Worm (Caenorhabditis elegans) whole organism, mixed stage, embryonic: ENCODE results near the gene mrps-5.

Experiments
- M03D4.4 ChIP-seq: sonication (generic microtip); optimal IDR thresholded peaks from 2 replicates; lab custom pipeline; 2017; ENCODE audit warnings: mild to moderate bottlenecking, missing genetic modification characterization, missing compliant biosample characterization
- bed-3 ChIP-seq: fragments of 200-800 bp; sonication (Bioruptor generic); optimal IDR thresholded peaks from 3 replicates; lab custom pipeline; 2018; ENCODE audit warnings: mild to moderate bottlenecking, missing genetic modification characterization, moderate library complexity, missing compliant biosample characterization
- blmp-1 ChIP-seq: fragments of 150-350 bp; optimal IDR thresholded peaks from 2 replicates; lab custom pipeline; 2014; ENCODE audit warnings: missing biosample characterization, missing genetic modification characterization
- ceh-39 ChIP-seq: fragments of 150-350 bp; optimal IDR thresholded peaks from 2 replicates; lab custom pipeline; 2014; ENCODE audit warnings: missing biosample characterization, missing genetic modification characterization
- ceh-43 ChIP-seq: fragments of 200-800 bp; sonication (Bioruptor generic); optimal IDR thresholded peaks from 2 replicates; lab custom pipeline; 2018; ENCODE audit warnings: mild to moderate bottlenecking, missing genetic modification characterization, moderate library complexity, missing compliant biosample characterization
- ceh-83 ChIP-seq: fragments of 200-800 bp; sonication (Bioruptor generic); optimal IDR thresholded peaks from 2 replicates; lab custom pipeline; 2018; ENCODE audit warnings: mild to moderate bottlenecking, missing genetic modification characterization, missing compliant biosample characterization
- ces-1 ChIP-seq: fragments of 150-350 bp; optimal IDR thresholded peaks from 2 replicates; lab custom pipeline; 2014; ENCODE audit warnings: missing biosample characterization, missing genetic modification reagents, missing genetic modification characterization
- cnd-1 ChIP-seq: fragments of 200-800 bp; sonication (Bioruptor generic); optimal IDR thresholded peaks from 2 replicates; lab custom pipeline; 2018; ENCODE audit warnings: mild to moderate bottlenecking, missing genetic modification characterization, missing compliant biosample characterization
- drap-1 ChIP-seq: fragments of 200-800 bp; sonication (Bioruptor generic); optimal IDR thresholded peaks from 3 replicates; lab custom pipeline; 2018; ENCODE audit warnings: mild to moderate bottlenecking, missing genetic modification characterization, missing compliant biosample characterization
- elt-1 ChIP-seq: sonication (generic microtip); optimal IDR thresholded peaks from 2 replicates; lab custom pipeline; 2017; ENCODE audit warnings: missing genetic modification characterization, mild to moderate bottlenecking, missing compliant biosample characterization, antibody characterized with exemption, moderate library complexity, borderline replicate concordance; ENCODE audit not compliant: insufficient read depth
- elt-3 ChIP-seq: fragments of 150-350 bp; optimal IDR thresholded peaks from 2 replicates; lab custom pipeline; 2014; ENCODE audit warnings: missing biosample characterization, missing genetic modification characterization
- flh-1 ChIP-seq: fragments of 200-800 bp; sonication (Bioruptor generic); optimal IDR thresholded peaks from 2 replicates; lab custom pipeline; 2018; ENCODE audit warnings: mild to moderate bottlenecking, missing genetic modification characterization, moderate library complexity, missing compliant biosample characterization
- ham-2 ChIP-seq: fragments of 200-800 bp; sonication (Bioruptor generic); optimal IDR thresholded peaks from 2 replicates; lab custom pipeline; 2018; ENCODE audit warnings: mild to moderate bottlenecking, missing genetic modification characterization, missing compliant biosample characterization
- hlh-1 ChIP-seq: fragments of 150-350 bp; optimal IDR thresholded peaks from 2 replicates; lab custom pipeline; 2014; ENCODE audit warnings: missing biosample characterization, missing genetic modification reagents, missing genetic modification characterization
- lin-13 ChIP-seq: fragments of 150-350 bp; optimal IDR thresholded peaks from 2 replicates; lab custom pipeline; 2014; ENCODE audit warnings: missing biosample characterization, missing genetic modification characterization
- lin-32 ChIP-seq: fragments of 200-800 bp; sonication (Bioruptor generic); optimal IDR thresholded peaks from 2 replicates; lab custom pipeline; 2018; ENCODE audit warnings: mild to moderate bottlenecking, missing genetic modification characterization, missing compliant biosample characterization
- lsy-2 ChIP-seq: fragments of 150-350 bp; optimal IDR thresholded peaks from 2 replicates; lab custom pipeline; 2014; ENCODE audit warnings: missing biosample characterization, missing genetic modification characterization
- mab-5 ChIP-seq: fragments of 150-350 bp; optimal IDR thresholded peaks from 2 replicates; lab custom pipeline; 2014; ENCODE audit warnings: missing biosample characterization, missing genetic modification characterization
- mep-1 ChIP-seq: fragments of 150-350 bp; optimal IDR thresholded peaks from 2 replicates; lab custom pipeline; 2017; ENCODE audit warnings: missing biosample characterization, missing genetic modification reagents, missing genetic modification characterization, inconsistent platforms
- mls-2 ChIP-seq: sonication (generic microtip); optimal IDR thresholded peaks from 2 replicates; lab custom pipeline; 2016; ENCODE audit warnings: mild to moderate bottlenecking, missing genetic modification characterization, moderate library complexity, missing compliant biosample characterization
- nhr-12 ChIP-seq: fragments of 150-350 bp; optimal IDR thresholded peaks from 2 replicates; lab custom pipeline; 2014; ENCODE audit warnings: missing biosample characterization, missing genetic modification characterization
- nhr-2 ChIP-seq: fragments of 150-350 bp; optimal IDR thresholded peaks from 2 replicates; lab custom pipeline; 2014; ENCODE audit warnings: missing biosample characterization, missing genetic modification characterization
- nhr-237 ChIP-seq: fragments of 150-350 bp; optimal IDR thresholded peaks from 2 replicates; lab custom pipeline; 2014; ENCODE audit warnings: missing biosample characterization, missing genetic modification characterization
- nhr-28 ChIP-seq: fragments of 150-350 bp; optimal IDR thresholded peaks from 2 replicates; lab custom pipeline; 2014; ENCODE audit warnings: missing biosample characterization, missing genetic modification characterization
- nhr-76 ChIP-seq: sonication (generic microtip); optimal IDR thresholded peaks from 2 replicates; lab custom pipeline; 2017; ENCODE audit warnings: missing biosample characterization, missing genetic modification characterization
- pha-4 ChIP-seq: fragments of 150-350 bp; optimal IDR thresholded peaks from 2 replicates; lab custom pipeline; 2018; ENCODE audit warnings: missing biosample characterization, missing genetic modification reagents, missing genetic modification characterization
- sem-2 ChIP-seq: fragments of 200-800 bp; sonication (Bioruptor generic); optimal IDR thresholded peaks from 2 replicates; lab custom pipeline; 2018; ENCODE audit warnings: mild to moderate bottlenecking, missing genetic modification characterization, missing compliant biosample characterization
- snpc-4 ChIP-seq: fragments of 150-350 bp; optimal IDR thresholded peaks from 2 replicates; lab custom pipeline; 2014; ENCODE audit warnings: missing biosample characterization, missing genetic modification characterization
- sptf-1 ChIP-seq: sonication (generic microtip); optimal IDR thresholded peaks from 2 replicates; lab custom pipeline; 2017; ENCODE audit warnings: mild to moderate bottlenecking, missing genetic modification characterization, moderate library complexity, missing compliant biosample characterization
- tbx-8 ChIP-seq: fragments of 200-800 bp; sonication (Bioruptor generic); optimal IDR thresholded peaks from 2 replicates; lab custom pipeline; 2018; ENCODE audit warnings: mild to moderate bottlenecking, missing genetic modification characterization, moderate library complexity, missing compliant biosample characterization
- unc-120 ChIP-seq: sonication (generic microtip); optimal IDR thresholded peaks from 2 replicates; lab custom pipeline; 2017; ENCODE audit warnings: missing genetic modification characterization, missing compliant biosample characterization; ENCODE audit not compliant: poor library complexity, severe bottlenecking
- unc-39 ChIP-seq: fragments of 150-350 bp; optimal IDR thresholded peaks from 2 replicates; lab custom pipeline; 2014; ENCODE audit warnings: missing biosample characterization, missing genetic modification characterization
- unc-62 ChIP-seq: fragments of 150-350 bp; optimal IDR thresholded peaks from 2 replicates; lab custom pipeline; 2014; ENCODE audit warnings: missing biosample characterization, missing genetic modification reagents, missing genetic modification characterization
- zip-8 ChIP-seq: fragments of 150-350 bp; optimal IDR thresholded peaks from 2 replicates; lab custom pipeline; 2014; ENCODE audit warnings: missing biosample characterization, missing genetic modification characterization
- ztf-11 ChIP-seq: fragments of 150-350 bp; optimal IDR thresholded peaks from 2 replicates; lab custom pipeline; 2014; ENCODE audit warnings: missing biosample characterization, missing genetic modification characterization

mrps-5 gene

DNA sequence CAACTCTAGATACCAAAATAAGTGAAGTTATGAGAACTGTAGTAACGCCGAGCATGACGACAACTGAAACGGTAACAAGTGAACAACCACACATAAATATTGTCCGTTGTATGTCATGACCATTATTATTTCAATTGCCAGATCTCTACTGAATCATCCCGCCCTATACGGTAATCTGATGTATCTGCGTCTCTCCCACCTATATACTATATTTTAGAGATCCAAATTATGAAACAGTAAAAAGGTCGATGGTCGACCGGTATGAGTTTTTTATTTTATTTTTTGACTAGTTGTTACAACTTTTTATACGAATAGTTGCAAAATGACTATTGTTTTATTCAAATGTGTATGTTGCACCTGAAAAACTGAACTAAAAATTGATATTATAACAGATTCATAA, 27.3 kb downstream of the mrps-5 start, which contains the start of gene ttr-43:
ttr-43 (minus strand) TSS at position 101 of the 400 bp plus-strand sequence.
- TF ChIP-seq cnd-1, result no peak
- TF ChIP-seq zip-8 (tag; lab: Kevin White, UChicago), result no peak
- TF ChIP-seq unc-120 (tag; lab: Kevin White, UChicago), result no peak
- no peak for TF ChIP-seq nhr-76 (tag; lab: Kevin White, UChicago)
- no peak for TF ChIP-seq ceh-39
- TF ChIP-seq nhr-28 (tag; lab: Kevin White, UChicago), result no peak
- TF ChIP-seq sptf-1, result no peak
- no peak for TF ChIP-seq ham-2 (GFP tag; lab: Kevin White, UChicago)
- TF ChIP-seq bed-3 (GFP tag; lab: Kevin White, UChicago), result no peak
- no peak for TF ChIP-seq drap-1 (GFP tag; lab: Kevin White, UChicago)
- TF ChIP-seq mep-1 (tag; lab: Kevin White, UChicago), result no peak
- TF ChIP-seq unc-39 (tag; lab: Kevin White, UChicago), result no peak

DNA sequence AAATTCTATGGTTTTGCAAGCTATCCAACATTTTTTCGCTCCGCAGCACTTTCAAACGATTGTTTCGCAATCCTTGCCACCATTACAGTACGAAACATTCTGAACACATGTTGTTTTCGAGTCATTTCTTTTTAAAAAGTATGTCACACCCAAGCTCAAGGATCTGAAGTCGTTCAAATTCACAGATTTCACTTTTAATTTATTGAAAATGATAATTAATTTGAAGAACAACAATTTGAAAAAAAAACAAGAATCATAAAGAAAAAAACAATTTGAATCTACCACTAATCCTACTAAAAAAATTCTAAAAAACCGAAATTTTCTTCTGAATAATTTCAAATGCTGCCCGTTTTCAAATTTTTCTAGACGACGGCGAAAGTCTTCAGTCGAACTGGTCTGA, 29.1 kb downstream of the mrps-5 start, which contains the start of gene C14C10.2:
C14C10.2 (minus strand) TSS at position 101 of the 400 bp plus-strand sequence.
- TF ChIP-seq unc-39 (tag; lab: Kevin White, UChicago) (no peak), sem-2 (no peak), nhr-12 (tag; lab: Kevin White, UChicago) (no peak), elt-3 (no peak), mep-1 (tag; lab: Kevin White, UChicago) (no peak), unc-120 (tag; lab: Kevin White, UChicago) (no peak), lsy-2 (tag; lab: Kevin White, UChicago) (no peak), nhr-237 (tag; lab: Kevin White, UChicago) (no peak), hlh-1 (tag; lab: Kevin White, UChicago) (no peak), ceh-83 (no peak), nhr-76 (tag; lab: Kevin White, UChicago) (no peak), ces-1 (GFP tag; lab: Kevin White, UChicago) (no peak), unc-62 (GFP tag; lab: Kevin White, UChicago) (no peak)

DNA sequence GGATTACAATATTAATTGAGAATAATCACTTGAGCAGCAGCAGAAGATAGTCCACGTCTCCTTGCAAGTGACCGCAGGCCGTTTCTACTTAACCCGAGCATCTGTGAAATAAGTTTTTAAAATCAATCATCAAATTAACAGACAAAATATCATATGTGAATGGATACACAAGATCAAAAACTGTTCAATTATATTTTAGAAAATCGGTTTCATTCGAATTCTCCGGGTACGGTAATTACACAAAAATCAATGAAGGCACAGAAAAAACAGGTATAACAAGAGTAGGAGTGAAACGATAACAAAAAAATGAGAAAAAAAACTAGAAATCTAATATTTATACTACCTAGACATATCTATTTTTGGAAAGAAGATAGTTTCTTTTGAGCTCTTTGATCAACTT, 32.9 kb downstream of the mrps-5 start, which contains the start of gene mma-1:
mma-1 (minus strand) TSS at position 101 of the 400 bp plus-strand sequence.
- TF ChIP-seq mab-5 (tag; lab: Kevin White, UChicago) (no peak), sem-2 (no peak), blmp-1 (tag; lab: Kevin White, UChicago) (no peak), ceh-83 (no peak), lin-32 (GFP tag; lab: Kevin White, UChicago) (no peak), ceh-39 (no peak), nhr-2 (tag; lab: Kevin White, UChicago) (no peak), nhr-28 (tag; lab: Kevin White, UChicago) (no peak), unc-120 (tag; lab: Kevin White, UChicago) (no peak), snpc-4 (tag; lab: Kevin White, UChicago) (no peak), unc-39 (tag; lab: Kevin White, UChicago) (no peak), lsy-2 (tag; lab: Kevin White, UChicago) (no peak), ceh-43 (GFP tag; lab: Kevin White, UChicago) (no peak), mep-1 (tag; lab: Kevin White, UChicago) (no peak), ces-1 (GFP tag; lab: Kevin White, UChicago) (no peak), ham-2 (GFP tag; lab: Kevin White, UChicago) (no peak), elt-3 (no peak), drap-1 (GFP tag; lab: Kevin White, UChicago) (no peak), cnd-1 (no peak), bed-3 (GFP tag; lab: Kevin White, UChicago) (no peak)

DNA sequence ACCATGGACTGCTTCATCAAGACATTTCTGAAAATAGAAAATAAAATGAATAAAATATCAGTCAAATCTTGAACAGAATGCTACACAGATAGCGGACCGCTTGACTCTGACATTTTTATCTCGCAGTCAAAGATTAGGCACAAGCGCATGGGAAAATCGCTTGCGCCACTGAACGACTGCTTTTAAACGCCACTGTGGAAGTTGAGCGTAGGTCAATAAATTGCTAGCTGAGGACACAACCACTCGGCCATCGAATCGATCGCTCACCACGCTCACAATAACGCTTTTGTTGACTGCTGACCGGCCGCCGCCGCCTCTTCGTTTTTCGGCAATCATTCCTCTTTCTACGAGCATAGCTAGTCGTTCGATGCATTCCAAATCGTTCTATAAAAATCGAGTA, 33.5 kb downstream of the mrps-5 start:
- no peak for TF ChIP-seq unc-39 (tag; lab: Kevin White, UChicago)
- peak; percentile 78 for TF ChIP-seq cnd-1
- no peak for TF ChIP-seq flh-1 (GFP tag; lab: Kevin White, UChicago)
- TF ChIP-seq zip-8 (tag; lab: Kevin White, UChicago), result no peak
- no peak for TF ChIP-seq ceh-39
- peak; percentile 85 for TF ChIP-seq sptf-1
- no peak for TF ChIP-seq ces-1 (GFP tag; lab: Kevin White, UChicago)
- peak; percentile 42 for TF ChIP-seq unc-120 (tag; lab: Kevin White, UChicago)
- peak; percentile 48 for TF ChIP-seq lin-32 (GFP tag; lab: Kevin White, UChicago)
- TF ChIP-seq lsy-2 (tag; lab: Kevin White, UChicago), result peak; percentile 42
- TF ChIP-seq elt-1, result no peak
- TF ChIP-seq elt-3, result no peak
- no peak for TF ChIP-seq nhr-2 (tag; lab: Kevin White, UChicago)
- TF ChIP-seq pha-4 (tag; lab: Kevin White, UChicago), result peak; percentile 63
- peak; percentile 59 for TF ChIP-seq ceh-43 (GFP tag; lab: Kevin White, UChicago)
- peak; percentile 64 for TF ChIP-seq bed-3 (GFP tag; lab: Kevin White, UChicago)
- TF ChIP-seq sem-2, result peak; percentile 67
- TF ChIP-seq unc-62 (GFP tag; lab: Kevin White, UChicago), result no peak
- TF ChIP-seq nhr-12 (tag; lab: Kevin White, UChicago), result no peak
- TF ChIP-seq snpc-4 (tag; lab: Kevin White, UChicago), result no peak
- TF ChIP-seq drap-1 (GFP tag; lab: Kevin White, UChicago), result peak; percentile 83
- no peak for TF ChIP-seq ztf-11 (tag; lab: Kevin White, UChicago)
- no peak for TF ChIP-seq nhr-237 (tag; lab: Kevin White, UChicago)
- no peak for TF ChIP-seq mep-1 (tag; lab: Kevin White, UChicago)
- TF ChIP-seq ham-2 (GFP tag; lab: Kevin White, UChicago), result peak; percentile 63
- no peak for TF ChIP-seq blmp-1 (tag; lab: Kevin White, UChicago)
- TF ChIP-seq ceh-83, result peak; percentile 82
- TF ChIP-seq mab-5 (tag; lab: Kevin White, UChicago), result no peak
- peak; percentile 69 for TF ChIP-seq tbx-8 (GFP tag; lab: Kevin White, UChicago)
- TF ChIP-seq nhr-76 (tag; lab: Kevin White, UChicago), result no peak
- peak; percentile 53 for TF ChIP-seq hlh-1 (tag; lab: Kevin White, UChicago)
- peak; percentile 84 for TF ChIP-seq M03D4.4 (tag; lab: Kevin White, UChicago)
- TF ChIP-seq mls-2 (tag; lab: Kevin White, UChicago), result peak; percentile 87
- peak; percentile 25 for TF ChIP-seq lin-13 (tag; lab: Kevin White, UChicago)
- TF ChIP-seq nhr-28 (tag; lab: Kevin White, UChicago), result no peak
- TF ChIP-seq, all 35 proteins: peak for 17
